Fruit fly (Drosophila melanogaster): ENCODE results near the gene Mco4.

dm6 chrX:17877974-17878373, 22.0 kb upstream of the Mco4 start:
- TF ChIP-seq dsx (GFP tag; optimal IDR thresholded peaks at IDR 0.05; ENCODE audit: poor library complexity, severe bottlenecking) (no peak), ss (GFP tag; optimal IDR thresholded peaks at IDR 0.05) (no peak), Sox102F (GFP tag; optimal IDR thresholded peaks at IDR 0.05) (no peak), Hr4 (GFP tag; optimal IDR thresholded peaks at IDR 0.05) (no peak), OdsH (GFP tag; optimal IDR thresholded peaks at IDR 0.05) (no peak), fkh (GFP tag; optimal IDR thresholded peaks at IDR 0.05) (no peak), Hr39 (GFP tag; optimal IDR thresholded peaks at IDR 0.05) (no peak), Gug (GFP tag; IDR thresholded peaks at IDR 0.05) (no peak), CG32006 (GFP tag; optimal IDR thresholded peaks at IDR 0.05) (no peak)
